Fruit fly (Drosophila melanogaster) whole organism, wandering third instar larva: Measurements from ENCODE around the gene CG32588.

Experiments
- CG32264 ChIP-seq: fragments of 200-800 bp; sonication (Bioruptor generic); optimal IDR thresholded peaks from 2 replicates; lab custom pipeline; 2016; ENCODE audit warnings: missing biosample characterization, missing genetic modification characterization
- CG9705 ChIP-seq: fragments of 200-800 bp; sonication (Bioruptor generic); optimal IDR thresholded peaks from 2 replicates; lab custom pipeline; 2018; ENCODE audit warnings: missing biosample characterization, mild to moderate bottlenecking, missing genetic modification characterization
- Dfd ChIP-seq: fragments of >200 bp; optimal IDR thresholded peaks from 2 replicates; lab custom pipeline; 2017; ENCODE audit warnings: missing biosample characterization, missing genetic modification characterization
- GATAd ChIP-seq: sonication (Bioruptor generic); optimal IDR thresholded peaks from 2 replicates; lab custom pipeline; 2016; ENCODE audit warnings: missing biosample characterization, missing genetic modification characterization
- HLH106 ChIP-seq: fragments of 200-800 bp; optimal IDR thresholded peaks from 3 replicates; lab custom pipeline; 2019; ENCODE audit warnings: missing biosample characterization, mild to moderate bottlenecking, missing genetic modification characterization, moderate library complexity
- Hnf4 ChIP-seq: fragments of 200-800 bp; sonication (Bioruptor generic); optimal IDR thresholded peaks from 2 replicates; lab custom pipeline; 2016; ENCODE audit warnings: missing biosample characterization, mild to moderate bottlenecking, missing genetic modification characterization
- Hr83 ChIP-seq: fragments of 200-300 bp; sonication (Bioruptor generic); optimal IDR thresholded peaks from 2 replicates; lab custom pipeline; 2016; ENCODE audit warnings: missing biosample characterization, mild to moderate bottlenecking, missing genetic modification characterization, moderate library complexity; ENCODE audit not compliant: poor library complexity, severe bottlenecking
- Jra ChIP-seq: sonication (Bioruptor generic); optimal IDR thresholded peaks from 2 replicates; lab custom pipeline; 2016; ENCODE audit warnings: missing biosample characterization, missing genetic modification characterization
- Mio ChIP-seq: sonication (Bioruptor generic); optimal IDR thresholded peaks from 2 replicates; lab custom pipeline; 2016; ENCODE audit warnings: missing biosample characterization, missing genetic modification characterization
- Myc ChIP-seq: fragments of >200 bp; optimal IDR thresholded peaks from 2 replicates; lab custom pipeline; 2017
- N ChIP-seq: fragments of >200 bp; optimal IDR thresholded peaks from 2 replicates; lab custom pipeline; 2018; ENCODE audit warnings: missing biosample characterization, missing external identifiers, missing genetic modification characterization
- OdsH ChIP-seq: fragments of 200-800 bp; sonication (Bioruptor generic); optimal IDR thresholded peaks from 2 replicates; lab custom pipeline; 2016; ENCODE audit warnings: missing biosample characterization, mild to moderate bottlenecking, missing genetic modification characterization
- Rel ChIP-seq, 2 experiments: fragments of 200-800 bp; sonication (Bioruptor generic) in 1 of 2; optimal IDR thresholded peaks; 2 replicates in 1 of 2; 3 replicates in 1 of 2; lab custom pipeline; 2016 to 2019; ENCODE audit warnings: mild to moderate bottlenecking in 2 of 2, missing biosample characterization in 2 of 2, missing genetic modification characterization in 2 of 2, moderate library complexity in 1 of 2
- Sp1 ChIP-seq: fragments of 200-800 bp; sonication (Bioruptor generic); optimal IDR thresholded peaks from 3 replicates; lab custom pipeline; 2019; ENCODE audit warnings: missing biosample characterization, mild to moderate bottlenecking, missing genetic modification characterization, moderate library complexity
- Vsx2 ChIP-seq: fragments of 200-300, 225-300 bp; sonication (Bioruptor generic); optimal IDR thresholded peaks from 2 replicates; lab custom pipeline; 2018; ENCODE audit warnings: missing biosample characterization, missing genetic modification characterization; ENCODE audit not compliant: partially characterized antibody
- br ChIP-seq: fragments of 200-800 bp; sonication (Bioruptor generic); optimal IDR thresholded peaks from 2 replicates; lab custom pipeline; 2016; ENCODE audit warnings: missing biosample characterization, missing genetic modification characterization
- dl ChIP-seq, 2 experiments: fragments of 175-275, 200-275 bp in 1 of 2; fragments of 200-275 bp in 1 of 2; sonication (Bioruptor generic); optimal IDR thresholded peaks; lab custom pipeline; 2018; ENCODE audit warnings: mild to moderate bottlenecking in 2 of 2, missing biosample characterization in 2 of 2, missing genetic modification characterization in 2 of 2, moderate library complexity in 2 of 2; ENCODE audit not compliant: partially characterized antibody in 2 of 2, insufficient read depth in 1 of 2
- dmrt93B ChIP-seq: fragments of 200-800 bp; sonication (Bioruptor generic); optimal IDR thresholded peaks from 2 replicates; lab custom pipeline; 2018; ENCODE audit warnings: missing biosample characterization, mild to moderate bottlenecking, missing genetic modification characterization
- dsf ChIP-seq: sonication (Bioruptor generic); optimal IDR thresholded peaks from 2 replicates; lab custom pipeline; 2016; ENCODE audit warnings: missing biosample characterization, missing genetic modification characterization, borderline replicate concordance
- ey ChIP-seq: fragments of 200-800 bp; sonication (Bioruptor generic); optimal IDR thresholded peaks from 2 replicates; lab custom pipeline; 2016; ENCODE audit warnings: missing biosample characterization, missing genetic modification characterization
- fru ChIP-seq: fragments of 200-800 bp; sonication (Bioruptor generic); optimal IDR thresholded peaks from 3 replicates; lab custom pipeline; 2016; ENCODE audit warnings: missing biosample characterization, mild to moderate bottlenecking, missing genetic modification characterization
- h ChIP-seq: fragments of 200-800 bp; sonication (Bioruptor generic); optimal IDR thresholded peaks from 3 replicates; lab custom pipeline; 2016; ENCODE audit warnings: missing biosample characterization, mild to moderate bottlenecking, missing genetic modification characterization
- jim ChIP-seq: fragments of 175-275, 200-325 bp; sonication (Bioruptor generic); optimal IDR thresholded peaks from 2 replicates; lab custom pipeline; 2016; ENCODE audit warnings: missing biosample characterization, mild to moderate bottlenecking, missing genetic modification characterization
- lola ChIP-seq: fragments of >200 bp; optimal IDR thresholded peaks from 2 replicates; lab custom pipeline; 2017; ENCODE audit warnings: missing biosample characterization, missing genetic modification characterization
- pan ChIP-seq: fragments of >200 bp; optimal IDR thresholded peaks from 2 replicates; lab custom pipeline; 2017
- psq ChIP-seq: fragments of 200-800 bp; sonication (Bioruptor generic); optimal IDR thresholded peaks from 3 replicates; lab custom pipeline; 2017; ENCODE audit warnings: missing biosample characterization, mild to moderate bottlenecking, missing genetic modification characterization, moderate library complexity
- sage ChIP-seq: fragments of 200-800 bp; sonication (Bioruptor generic); optimal IDR thresholded peaks from 2 replicates; lab custom pipeline; 2016; ENCODE audit warnings: missing biosample characterization, mild to moderate bottlenecking, missing genetic modification characterization
- sv ChIP-seq: fragments of 200-800 bp; sonication (Bioruptor generic); optimal IDR thresholded peaks from 3 replicates; lab custom pipeline; 2016; ENCODE audit warnings: missing biosample characterization, missing genetic modification characterization
- tai ChIP-seq: sonication (Bioruptor generic); optimal IDR thresholded peaks from 2 replicates; lab custom pipeline; 2016; ENCODE audit warnings: missing biosample characterization, missing genetic modification characterization
- woc ChIP-seq: sonication (Bioruptor generic); optimal IDR thresholded peaks from 2 replicates; lab custom pipeline; 2016; ENCODE audit warnings: missing biosample characterization, mild to moderate bottlenecking, missing genetic modification characterization

Gene CG32588

DNA sequence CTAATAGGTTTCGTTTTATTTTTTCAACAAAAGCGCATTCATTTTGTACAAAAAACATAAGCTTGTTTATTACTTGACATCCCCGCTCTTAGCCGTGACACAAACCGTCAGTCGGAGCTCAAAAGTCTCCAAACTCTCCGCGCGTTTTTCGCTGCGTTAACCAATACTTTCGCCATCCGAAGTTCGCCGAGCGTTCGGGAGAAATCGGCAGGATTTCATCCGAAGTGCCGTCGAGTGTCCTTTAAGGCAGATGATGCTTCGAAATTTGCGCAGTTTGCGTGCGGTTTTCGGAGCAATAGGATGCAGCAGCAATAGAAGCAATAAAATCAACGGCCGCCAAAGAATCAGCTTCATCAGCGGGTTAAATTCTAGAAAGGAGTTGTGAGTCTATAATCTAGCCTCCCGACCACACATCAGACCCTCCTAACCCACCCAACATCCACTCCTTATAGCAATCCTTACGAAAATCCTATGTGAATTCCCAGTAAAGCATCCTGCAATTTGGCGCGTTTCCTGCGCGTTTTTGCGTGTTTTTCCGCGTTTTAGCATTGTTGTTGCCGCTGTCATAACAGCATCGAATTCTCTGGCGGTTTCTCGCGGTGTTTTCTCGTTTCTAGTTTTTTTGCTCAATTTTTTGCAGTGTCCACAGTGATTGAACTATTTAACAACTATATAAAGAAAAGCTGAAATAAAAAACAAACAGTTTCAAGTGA is 31.1 kb downstream of the CG32588 start, which contains the start of gene CG43737:
TSS of gene CG43737 (plus strand) at position 271 of the 713 bp plus-strand sequence.
- TF ChIP-seq CG9705 (GFP tag; lab: Kevin White, UChicago) = no peak
- no peak for TF ChIP-seq Sp1 (GFP tag; lab: Kevin White, UChicago)
- TF ChIP-seq OdsH (GFP tag; lab: Kevin White, UChicago) = no peak
- TF ChIP-seq sage (GFP tag; lab: Kevin White, UChicago) = no peak
- TF ChIP-seq tai (GFP tag; lab: Kevin White, UChicago) = no peak
- no peak for TF ChIP-seq Hnf4 (GFP tag; lab: Kevin White, UChicago)
- no peak for TF ChIP-seq Dfd (GFP tag; lab: Kevin White, UChicago)
- TF ChIP-seq h (GFP tag; lab: Kevin White, UChicago) = no peak
- no peak for TF ChIP-seq jim (GFP tag; lab: Kevin White, UChicago)
- no peak for TF ChIP-seq Myc
- TF ChIP-seq sv (GFP tag; lab: Kevin White, UChicago) = no peak
- TF ChIP-seq Jra (GFP tag; lab: Kevin White, UChicago) = no peak
- no peak for TF ChIP-seq lola (GFP tag; lab: Kevin White, UChicago)
- TF ChIP-seq Vsx2 (GFP tag; lab: Kevin White, UChicago) = no peak
- TF ChIP-seq, all 38 proteins: peak for 0

DNA sequence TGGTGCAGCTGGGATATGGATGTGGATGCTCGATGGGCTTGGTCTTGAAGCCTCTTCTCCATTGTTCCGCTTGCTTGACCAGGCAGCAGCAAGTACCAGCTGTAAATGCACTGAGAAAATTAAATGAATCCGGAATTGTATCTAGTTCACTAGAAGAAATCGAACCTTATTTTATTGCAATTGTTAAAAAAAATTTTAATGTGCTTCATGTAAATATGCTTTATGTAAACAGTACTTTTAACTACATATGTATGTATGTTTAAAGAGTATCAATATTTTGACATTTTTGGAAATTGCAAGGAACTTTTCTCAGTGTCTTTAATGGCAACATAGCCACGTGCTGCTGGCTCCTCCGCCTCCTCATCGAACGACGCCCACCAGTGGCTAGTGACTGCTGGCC is 41.6 kb downstream of the CG32588 start:
- no peak for TF ChIP-seq OdsH (GFP tag; lab: Kevin White, UChicago)
- no peak for TF ChIP-seq tai (GFP tag; lab: Kevin White, UChicago)
- TF ChIP-seq pan (lab: Kevin White, UChicago) = no peak
- no peak for TF ChIP-seq Jra (GFP tag; lab: Kevin White, UChicago)
- no peak for TF ChIP-seq HLH106
- TF ChIP-seq br = no peak
- no peak for TF ChIP-seq dmrt93B
- no peak for TF ChIP-seq Sp1 (GFP tag; lab: Kevin White, UChicago)
- TF ChIP-seq GATAd (GFP tag; lab: Kevin White, UChicago) = no peak
- no peak for TF ChIP-seq CG32264 (GFP tag; lab: Kevin White, UChicago)
- TF ChIP-seq woc (GFP tag; lab: Kevin White, UChicago) = no peak
- TF ChIP-seq sage (GFP tag; lab: Kevin White, UChicago) = no peak
- TF ChIP-seq CG9705 (GFP tag; lab: Kevin White, UChicago) = no peak
- no peak for TF ChIP-seq N (GFP tag; lab: Kevin White, UChicago)
- TF ChIP-seq ey = no peak
- no peak for TF ChIP-seq Rel (GFP tag; optimal IDR thresholded peaks at IDR 0.05; lab: Kevin White, UChicago)
- no peak for TF ChIP-seq Rel (tag; optimal IDR thresholded peaks at IDR 0.05; lab: Kevin White, UChicago)
- TF ChIP-seq h (GFP tag; lab: Kevin White, UChicago) = no peak
- TF ChIP-seq psq = no peak

DNA sequence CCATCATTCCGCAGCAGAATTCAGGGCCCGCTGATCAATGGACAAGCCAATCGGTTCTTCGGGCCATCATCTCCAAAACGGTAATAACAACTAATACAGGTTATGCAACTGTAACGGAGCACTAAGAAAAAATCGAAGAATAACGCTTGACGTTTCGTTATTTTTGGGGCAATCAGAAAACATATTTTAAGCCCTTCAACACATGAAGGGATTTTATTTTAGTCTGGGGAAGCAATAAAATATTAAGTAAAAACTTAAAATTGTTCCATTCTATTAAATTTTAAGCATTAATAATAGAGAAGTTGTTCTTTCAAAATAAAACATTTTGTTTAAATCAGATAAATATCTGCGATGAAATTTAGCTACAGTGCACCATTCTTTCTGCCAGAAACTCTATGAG is 43.0 kb downstream of the CG32588 start:
- TF ChIP-seq lola (GFP tag; lab: Kevin White, UChicago) = no peak
- TF ChIP-seq Hnf4 (GFP tag; lab: Kevin White, UChicago) = no peak
- no peak for TF ChIP-seq fru
- no peak for TF ChIP-seq dsf (GFP tag; lab: Kevin White, UChicago)
- no peak for TF ChIP-seq woc (GFP tag; lab: Kevin White, UChicago)
- no peak for TF ChIP-seq jim (GFP tag; lab: Kevin White, UChicago)
- no peak for TF ChIP-seq Hr83 (GFP tag; lab: Kevin White, UChicago)
- TF ChIP-seq CG32264 (GFP tag; lab: Kevin White, UChicago) = no peak
- no peak for TF ChIP-seq N (GFP tag; lab: Kevin White, UChicago)
- TF ChIP-seq OdsH (GFP tag; lab: Kevin White, UChicago) = no peak
- TF ChIP-seq sv (GFP tag; lab: Kevin White, UChicago) = no peak

DNA sequence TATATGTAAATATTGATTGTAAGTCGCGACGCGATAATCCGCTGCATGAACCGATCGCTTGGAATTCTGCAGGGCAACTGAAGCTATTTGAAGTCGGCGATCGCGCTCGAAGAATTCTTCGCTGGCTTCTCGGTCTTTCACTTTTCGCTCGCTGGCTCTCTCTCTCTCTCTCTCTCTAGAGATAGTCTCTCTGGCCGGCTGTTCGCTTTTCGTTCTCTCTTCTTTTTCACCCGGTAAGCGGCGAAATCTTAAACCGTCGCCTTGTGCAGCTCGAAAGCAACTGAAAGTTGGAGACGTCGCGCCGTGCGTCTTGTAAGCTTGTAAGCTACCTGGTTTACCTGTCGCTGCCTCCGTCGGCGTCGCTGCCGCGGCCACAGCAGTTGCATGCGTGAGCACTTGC is 43.5 kb downstream of the CG32588 start, which contains the start of gene CG9095:
TSS of gene CG9095 (minus strand) at position 285 of the 400 bp plus-strand sequence.
- TF ChIP-seq dl (GFP tag; optimal IDR thresholded peaks at IDR 0.05; lab: Kevin White, UChicago; ENCODE audit: insufficient read depth in 1 of 2, partially characterized antibody in 2 of 2) = peak in 1 of 2 experiments; percentile 7
- no peak for TF ChIP-seq ey

DNA sequence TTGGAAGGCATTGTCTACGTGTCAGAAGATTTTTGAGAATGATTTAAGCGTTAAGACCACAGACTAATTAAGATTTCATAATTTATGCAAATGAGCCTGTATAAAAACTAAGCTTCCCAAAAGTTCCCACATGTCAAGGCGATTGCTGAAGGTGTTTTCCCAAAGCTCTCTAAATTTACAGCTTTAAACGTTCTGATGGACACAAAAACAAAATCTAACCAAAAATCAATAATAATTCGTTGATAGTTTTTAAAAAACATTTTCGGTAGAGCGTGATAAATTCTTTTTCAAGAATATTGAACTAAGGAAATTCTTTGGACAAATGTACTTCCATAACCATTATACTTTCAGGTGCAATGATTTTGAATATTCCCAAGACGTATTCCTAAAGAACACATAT is 44.4 kb downstream of the CG32588 start:
- TF ChIP-seq sv (GFP tag; lab: Kevin White, UChicago) = no peak
- no peak for TF ChIP-seq Sp1 (GFP tag; lab: Kevin White, UChicago)
- TF ChIP-seq br = no peak
- no peak for TF ChIP-seq N (GFP tag; lab: Kevin White, UChicago)
- no peak for TF ChIP-seq Vsx2 (GFP tag; lab: Kevin White, UChicago)
- TF ChIP-seq Mio = no peak
- no peak for TF ChIP-seq woc (GFP tag; lab: Kevin White, UChicago)
- TF ChIP-seq jim (GFP tag; lab: Kevin White, UChicago) = no peak
